Worm (Caenorhabditis elegans) whole organism, midembryonic: ENCODE results near the gene K10B3.5.

Experiments used
- T22C8.4 ChIP-seq: fragments of 200-800 bp; sonication (Bioruptor generic); IDR thresholded peaks from 2 replicates; pipeline ENCODE4 v1.3.6; 2022; ENCODE audit warnings: missing genetic modification characterization, missing compliant biosample characterization
- cog-1 ChIP-seq: sonication (generic microtip); optimal IDR thresholded peaks from 2 replicates; lab custom pipeline; 2016; ENCODE audit warnings: missing genetic modification characterization, missing compliant biosample characterization
- flt-1 ChIP-seq: fragments of 200-800 bp; sonication (Bioruptor generic); IDR thresholded peaks from 2 replicates; pipeline ENCODE4 v1.3.6; 2022; ENCODE audit warnings: missing genetic modification characterization, missing compliant biosample characterization
- klf-2 ChIP-seq: fragments of 200-800 bp; sonication (Bioruptor generic); conservative IDR thresholded peaks from 2 replicates; pipeline ENCODE4 v1.3.6; 2022; ENCODE audit warnings: missing genetic modification reagents, missing genetic modification characterization, missing compliant biosample characterization
- ref-1 ChIP-seq: fragments of 200-800 bp; sonication (Bioruptor generic); conservative IDR thresholded peaks from 2 replicates; pipeline ENCODE4 v1.3.6; 2022; ENCODE audit warnings: missing genetic modification reagents, missing genetic modification characterization, missing compliant biosample characterization
- tab-1 ChIP-seq: fragments of 200-800 bp; sonication (Bioruptor generic); IDR thresholded peaks from 2 replicates; pipeline ENCODE4 v1.3.6; 2022; ENCODE audit warnings: missing genetic modification characterization, missing compliant biosample characterization
- ztf-23 ChIP-seq: fragments of 200-800 bp; sonication (Bioruptor generic); IDR thresholded peaks from 2 replicates; pipeline ENCODE4 v1.3.6; 2022; ENCODE audit warnings: missing genetic modification reagents, missing genetic modification characterization, missing compliant biosample characterization
- ztf-29 ChIP-seq: fragments of 200-800 bp; sonication (Bioruptor generic); IDR thresholded peaks from 2 replicates; pipeline ENCODE4 v1.3.6; 2022; ENCODE audit warnings: missing genetic modification reagents, missing genetic modification characterization, missing compliant biosample characterization

- TF ChIP-seq ref-1 (GFP tag; lab: Robert Waterston, UW): no peak
- no peak for TF ChIP-seq T22C8.4 (GFP tag; lab: Robert Waterston, UW)
- no peak for TF ChIP-seq flt-1 (GFP tag; lab: Robert Waterston, UW)
- TF ChIP-seq ztf-23 (GFP tag; lab: Robert Waterston, UW): no peak
- TF ChIP-seq tab-1 (GFP tag; lab: Robert Waterston, UW): no peak
- TF ChIP-seq klf-2 (GFP tag; lab: Robert Waterston, UW): no peak
- TF ChIP-seq cog-1 (tag; lab: Kevin White, UChicago): no peak
- no peak for TF ChIP-seq ztf-29 (GFP tag; lab: Robert Waterston, UW)
Measured at ce11 chrX:3110576-3110975, 4.3 kb upstream of the K10B3.5 start, which contains the start of gene gpcp-1.
